Fruit fly (Drosophila melanogaster): ENCODE results near the gene CG34161.
A peak's percentile ranks its signal among the peaks of the same experiment; 100 is the strongest.

CG34161 gene

DNA sequence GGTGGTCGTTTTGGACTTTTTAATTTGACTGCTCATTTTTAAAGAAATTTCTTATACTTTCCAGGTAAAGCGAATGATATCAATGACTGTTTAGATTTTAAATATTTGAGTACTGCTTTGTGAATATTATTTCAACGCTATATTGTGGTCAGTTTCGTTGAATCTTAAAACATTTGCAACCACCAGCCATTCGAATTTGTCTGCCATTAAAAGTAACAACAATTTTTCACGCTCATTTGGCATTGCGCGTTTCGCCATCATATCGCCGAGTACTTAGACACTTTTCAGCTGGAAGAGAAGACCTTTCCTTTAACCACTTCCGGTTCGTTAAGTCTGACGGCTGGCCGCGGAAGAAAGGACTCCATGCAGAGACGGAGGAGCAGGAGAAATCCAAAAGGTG is at the start of gene CG34161:
TSS of gene CG34161 (minus strand) at position 101 of the 400 bp plus-strand sequence.
- TF ChIP-seq CG32121 (GFP tag; IDR thresholded peaks at IDR 0.05), result no peak
- no peak for TF ChIP-seq rn (GFP tag; IDR thresholded peaks at IDR 0.05)
- TF ChIP-seq CG4496 (GFP tag; IDR thresholded peaks at IDR 0.05), result no peak
- no peak for TF ChIP-seq CG14655 (GFP tag; optimal IDR thresholded peaks at IDR 0.05)
- TF ChIP-seq CG8159 (tag; optimal IDR thresholded peaks at IDR 0.05), result no peak
- TF ChIP-seq CG8301 (tag; optimal IDR thresholded peaks at IDR 0.05), result no peak
- no peak for TF ChIP-seq gl (tag; optimal IDR thresholded peaks at IDR 0.05)
- no peak for TF ChIP-seq D1 (tag; optimal IDR thresholded peaks at IDR 0.05)
- no peak for TF ChIP-seq CG34367 (tag; optimal IDR thresholded peaks at IDR 0.05)
- TF ChIP-seq CG10348 (GFP tag; IDR thresholded peaks at IDR 0.05), result no peak
- TF ChIP-seq Pif1B (GFP tag; optimal IDR thresholded peaks at IDR 0.05), result no peak
- TF ChIP-seq CG12605 (GFP tag; IDR thresholded peaks at IDR 0.05), result no peak
- no peak for TF ChIP-seq CG15710 (tag; optimal IDR thresholded peaks at IDR 0.05)
- no peak for TF ChIP-seq CG9948 (tag; optimal IDR thresholded peaks at IDR 0.05)
- TF ChIP-seq CG13204 (GFP tag; optimal IDR thresholded peaks at IDR 0.05), result no peak
- no peak for TF ChIP-seq fd96Ca (GFP tag; IDR thresholded peaks at IDR 0.05)
- no peak for TF ChIP-seq Ets98B (GFP tag; IDR thresholded peaks at IDR 0.05)
- TF ChIP-seq EcR (GFP tag; optimal IDR thresholded peaks at IDR 0.05), result no peak

DNA sequence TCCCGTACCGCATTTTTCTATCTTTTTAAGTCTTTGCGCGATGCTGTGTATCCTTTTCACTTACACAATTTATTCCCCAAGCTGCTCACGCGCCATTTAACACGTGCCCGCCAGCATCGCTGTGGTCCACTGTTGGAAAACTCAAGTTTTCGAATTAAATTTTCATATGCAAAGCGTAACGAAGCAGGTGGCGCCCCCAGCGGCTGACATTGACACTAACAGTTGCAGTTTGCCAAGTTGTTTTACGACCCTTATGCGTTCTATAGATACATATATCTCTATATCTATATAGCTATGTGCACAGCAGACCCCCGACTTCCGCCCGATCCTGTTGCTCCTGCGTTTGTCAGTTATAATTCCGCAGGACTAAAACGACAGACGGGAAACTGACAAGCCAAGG is 44.4 kb upstream of the CG34161 start:
- no peak for TF ChIP-seq rn (GFP tag; IDR thresholded peaks at IDR 0.05)
- TF ChIP-seq D1 (tag; optimal IDR thresholded peaks at IDR 0.05), result no peak
- no peak for TF ChIP-seq CG17806 (tag; optimal IDR thresholded peaks at IDR 0.05)
- TF ChIP-seq CG4496 (GFP tag; IDR thresholded peaks at IDR 0.05), result no peak
- TF ChIP-seq CG34367 (tag; optimal IDR thresholded peaks at IDR 0.05), result no peak
- no peak for TF ChIP-seq Snoo (tag; optimal IDR thresholded peaks at IDR 0.05)
- TF ChIP-seq CG15710 (tag; optimal IDR thresholded peaks at IDR 0.05), result no peak
- TF ChIP-seq Ets98B (GFP tag; IDR thresholded peaks at IDR 0.05), result no peak
- TF ChIP-seq EcR (GFP tag; optimal IDR thresholded peaks at IDR 0.05), result no peak

DNA sequence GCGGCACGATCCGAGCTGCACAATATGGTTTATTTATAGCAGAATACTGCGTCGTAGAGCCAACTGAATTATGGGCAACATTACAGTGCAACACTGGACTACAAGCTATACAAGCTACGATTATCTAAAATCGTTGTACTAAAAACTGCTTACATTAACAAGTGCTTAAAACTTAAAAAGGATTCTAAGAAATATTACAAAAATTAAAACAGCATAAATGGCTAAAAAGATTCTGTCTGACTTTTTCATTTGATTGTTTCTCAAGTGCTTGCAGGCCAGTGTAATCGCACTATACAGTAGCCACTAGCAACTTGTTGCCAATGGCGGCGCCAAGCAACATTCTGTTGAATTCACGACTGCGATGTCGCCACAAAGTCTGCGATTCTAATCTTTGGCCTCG is 35.3 kb upstream of the CG34161 start:
- TF ChIP-seq Snoo (tag; optimal IDR thresholded peaks at IDR 0.05) (peak; percentile 1), CG8159 (tag; optimal IDR thresholded peaks at IDR 0.05) (peak; percentile 92), CG4496 (GFP tag; IDR thresholded peaks at IDR 0.05) (peak; percentile 97), CG8301 (tag; optimal IDR thresholded peaks at IDR 0.05) (peak; percentile 93), CG17806 (tag; optimal IDR thresholded peaks at IDR 0.05) (peak; percentile 93), CG12605 (GFP tag; IDR thresholded peaks at IDR 0.05) (peak; percentile 93), CG15710 (tag; optimal IDR thresholded peaks at IDR 0.05) (peak; percentile 89), CG34367 (tag; optimal IDR thresholded peaks at IDR 0.05) (peak; percentile 88), EcR (GFP tag; optimal IDR thresholded peaks at IDR 0.05) (no peak), CG13204 (GFP tag; optimal IDR thresholded peaks at IDR 0.05) (peak; percentile 63), rn (GFP tag; IDR thresholded peaks at IDR 0.05) (peak; percentile 92), CG9948 (tag; optimal IDR thresholded peaks at IDR 0.05) (peak; percentile 91), Ets98B (GFP tag; IDR thresholded peaks at IDR 0.05) (peak; percentile 94), D1 (tag; optimal IDR thresholded peaks at IDR 0.05) (peak; percentile 87), CG32121 (GFP tag; IDR thresholded peaks at IDR 0.05) (peak; percentile 94), Pif1B (GFP tag; optimal IDR thresholded peaks at IDR 0.05) (peak; percentile 85), CG14655 (GFP tag; optimal IDR thresholded peaks at IDR 0.05) (peak; percentile 95), CG10348 (GFP tag; IDR thresholded peaks at IDR 0.05) (peak; percentile 78), Pif1A (GFP tag; optimal IDR thresholded peaks at IDR 0.05) (peak; percentile 81), fd96Ca (GFP tag; IDR thresholded peaks at IDR 0.05) (peak; percentile 92), gl (tag; optimal IDR thresholded peaks at IDR 0.05) (peak; percentile 86)

DNA sequence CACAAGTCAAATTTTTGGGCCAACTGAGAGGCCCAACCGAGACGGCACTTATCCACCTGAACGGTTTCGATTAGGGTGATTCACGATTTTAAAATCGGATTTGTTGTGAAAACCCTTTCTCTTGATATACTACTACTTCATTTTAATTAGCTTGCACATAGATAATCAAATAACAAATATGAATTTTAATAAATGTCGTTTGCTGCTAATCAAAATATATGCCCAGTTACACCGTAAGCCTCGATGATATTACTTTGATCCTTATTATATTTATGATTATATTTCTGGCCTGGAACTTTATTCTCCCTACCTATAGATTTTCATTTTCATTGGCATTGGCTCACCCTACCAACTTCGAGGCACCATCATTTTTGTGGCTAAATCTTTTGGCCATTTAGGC is 34.4 kb upstream of the CG34161 start:
- peak; percentile 29 for TF ChIP-seq CG34367 (tag; optimal IDR thresholded peaks at IDR 0.05)
- TF ChIP-seq CG4496 (GFP tag; IDR thresholded peaks at IDR 0.05), result 0 out of 3 replicates have a peak, but pooled peaks have one; percentile 13
- peak; percentile 70 for TF ChIP-seq CG8159 (tag; optimal IDR thresholded peaks at IDR 0.05)
- no peak for TF ChIP-seq rn (GFP tag; IDR thresholded peaks at IDR 0.05)
- peak; percentile 55 for TF ChIP-seq CG17806 (tag; optimal IDR thresholded peaks at IDR 0.05)
- no peak for TF ChIP-seq Ets98B (GFP tag; IDR thresholded peaks at IDR 0.05)
- no peak for TF ChIP-seq D1 (tag; optimal IDR thresholded peaks at IDR 0.05)
- peak; percentile 63 for TF ChIP-seq CG14655 (GFP tag; optimal IDR thresholded peaks at IDR 0.05)
- TF ChIP-seq Snoo (tag; optimal IDR thresholded peaks at IDR 0.05), result peak; percentile 68
- peak; percentile 68 for TF ChIP-seq Pif1A (GFP tag; optimal IDR thresholded peaks at IDR 0.05)
- peak; percentile 46 for TF ChIP-seq CG9948 (tag; optimal IDR thresholded peaks at IDR 0.05)
- TF ChIP-seq gl (tag; optimal IDR thresholded peaks at IDR 0.05), result no peak
- TF ChIP-seq fd96Ca (GFP tag; IDR thresholded peaks at IDR 0.05), result 0 out of 3 replicates have a peak, but pooled peaks have one; percentile 14
- TF ChIP-seq CG10348 (GFP tag; IDR thresholded peaks at IDR 0.05), result no peak
- TF ChIP-seq CG15710 (tag; optimal IDR thresholded peaks at IDR 0.05), result peak; percentile 60
- TF ChIP-seq CG8301 (tag; optimal IDR thresholded peaks at IDR 0.05), result peak; percentile 40
- no peak for TF ChIP-seq EcR (GFP tag; optimal IDR thresholded peaks at IDR 0.05)
- TF ChIP-seq Pif1B (GFP tag; optimal IDR thresholded peaks at IDR 0.05), result peak; percentile 39
- TF ChIP-seq CG32121 (GFP tag; IDR thresholded peaks at IDR 0.05), result no peak
- TF ChIP-seq CG13204 (GFP tag; optimal IDR thresholded peaks at IDR 0.05), result no peak
- TF ChIP-seq CG12605 (GFP tag; IDR thresholded peaks at IDR 0.05), result no peak

- peak; percentile 53 for TF ChIP-seq CG8301 (tag; optimal IDR thresholded peaks at IDR 0.05)
- no peak for TF ChIP-seq CG32121 (GFP tag; IDR thresholded peaks at IDR 0.05)
- peak; percentile 32 for TF ChIP-seq CG15710 (tag; optimal IDR thresholded peaks at IDR 0.05)
- peak; percentile 50 for TF ChIP-seq CG14655 (GFP tag; optimal IDR thresholded peaks at IDR 0.05)
- TF ChIP-seq EcR (GFP tag; optimal IDR thresholded peaks at IDR 0.05), result no peak
- TF ChIP-seq CG9948 (tag; optimal IDR thresholded peaks at IDR 0.05), result peak; percentile 45
- no peak for TF ChIP-seq CG12605 (GFP tag; IDR thresholded peaks at IDR 0.05)
- peak; percentile 39 for TF ChIP-seq CG17806 (tag; optimal IDR thresholded peaks at IDR 0.05)
- TF ChIP-seq CG8159 (tag; optimal IDR thresholded peaks at IDR 0.05), result peak; percentile 38
- TF ChIP-seq CG4496 (GFP tag; IDR thresholded peaks at IDR 0.05), result 0 out of 3 replicates have a peak, but pooled peaks have one; percentile 34
- TF ChIP-seq Pif1A (GFP tag; optimal IDR thresholded peaks at IDR 0.05), result no peak
- TF ChIP-seq gl (tag; optimal IDR thresholded peaks at IDR 0.05), result no peak
- TF ChIP-seq Snoo (tag; optimal IDR thresholded peaks at IDR 0.05), result no peak
These were observed 33.4 kb upstream of the CG34161 start for dm6 chr2L:10614660-10615479.
